Fruit fly (Drosophila melanogaster) whole organism, embryonic: ENCODE measurements around the gene CG3097.

ENCODE experiments used
- BtbVII ChIP-seq: fragments of 200-800 bp; sonication (Bioruptor generic); optimal IDR thresholded peaks from 3 replicates; lab custom pipeline; 2017; ENCODE audit warnings: missing biosample characterization, mild to moderate bottlenecking, missing genetic modification characterization
- CG1024 ChIP-seq: fragments of 200-800 bp; sonication (Bioruptor generic); IDR thresholded peaks from 2 replicates; pipeline ENCODE4 v1.3.6; 2022; ENCODE audit warnings: missing biosample characterization, missing genetic modification characterization
- CG10321 ChIP-seq: fragments of 200-800 bp; sonication (Bioruptor generic); IDR thresholded peaks from 2 replicates; pipeline ENCODE4 v1.3.6; 2022; ENCODE audit warnings: missing biosample characterization, missing genetic modification characterization
- CG11504 ChIP-seq: fragments of 200-800 bp; sonication (Bioruptor generic); optimal IDR thresholded peaks from 3 replicates; lab custom pipeline; 2019; ENCODE audit warnings: missing biosample characterization, mild to moderate bottlenecking, missing genetic modification characterization, moderate library complexity
- CG13123 ChIP-seq: fragments of 200-800 bp; sonication (Bioruptor generic); optimal IDR thresholded peaks from 2 replicates; lab custom pipeline; 2016; ENCODE audit warnings: missing biosample characterization, missing genetic modification characterization
- CG15011 ChIP-seq: fragments of 200-800 bp; sonication (Bioruptor generic); optimal IDR thresholded peaks from 3 replicates; lab custom pipeline; 2018; ENCODE audit warnings: missing biosample characterization, mild to moderate bottlenecking, missing genetic modification characterization
- CG15073 ChIP-seq: fragments of 200-800 bp; sonication (Bioruptor generic); optimal IDR thresholded peaks from 2 replicates; lab custom pipeline; 2016; ENCODE audit warnings: missing biosample characterization, missing genetic modification characterization
- CG17361 ChIP-seq: fragments of 200-800 bp; sonication (Bioruptor generic); IDR thresholded peaks from 3 replicates; pipeline ENCODE4 v1.3.6; 2022; ENCODE audit warnings: missing biosample characterization, missing genetic modification characterization
- CG1792 ChIP-seq: fragments of 200-800 bp; sonication (Bioruptor generic); optimal IDR thresholded peaks from 2 replicates; lab custom pipeline; 2016; ENCODE audit warnings: missing biosample characterization, missing genetic modification characterization
- CG2199 ChIP-seq: fragments of 200-800 bp; sonication (Bioruptor generic); IDR thresholded peaks from 3 replicates; pipeline ENCODE4 v1.3.6; 2022; ENCODE audit warnings: missing biosample characterization, missing genetic modification characterization
- CG2712 ChIP-seq: fragments of 200-800 bp; optimal IDR thresholded peaks from 3 replicates; lab custom pipeline; 2019; ENCODE audit warnings: missing biosample characterization, mild to moderate bottlenecking, missing genetic modification characterization, moderate library complexity
- CG31441 ChIP-seq: fragments of 200-800 bp; sonication (Bioruptor generic); IDR thresholded peaks from 2 replicates; pipeline ENCODE4 v1.3.6; 2022; ENCODE audit warnings: missing biosample characterization, missing genetic modification characterization
- CG33557 ChIP-seq: fragments of 200-800 bp; sonication (Bioruptor generic); optimal IDR thresholded peaks from 2 replicates; lab custom pipeline; 2019; ENCODE audit warnings: missing biosample characterization, mild to moderate bottlenecking, missing genetic modification characterization, moderate library complexity
- CG34422 ChIP-seq: fragments of 200-800 bp; sonication (Bioruptor generic); IDR thresholded peaks from 3 replicates; pipeline ENCODE4 v1.3.6; 2022; ENCODE audit warnings: missing biosample characterization, missing genetic modification characterization
- CG6765 ChIP-seq: fragments of 200-800 bp; sonication (Bioruptor generic); optimal IDR thresholded peaks from 3 replicates; lab custom pipeline; 2017; ENCODE audit warnings: missing biosample characterization, mild to moderate bottlenecking, missing genetic modification characterization
- CG7357 ChIP-seq: fragments of 200-800 bp; sonication (Bioruptor generic); IDR thresholded peaks from 3 replicates; pipeline ENCODE4 v1.3.6; 2022; ENCODE audit warnings: missing biosample characterization, missing genetic modification characterization
- CG7556 ChIP-seq: fragments of 200-800 bp; sonication (Bioruptor generic); optimal IDR thresholded peaks from 2 replicates; lab custom pipeline; 2017; ENCODE audit warnings: missing biosample characterization, mild to moderate bottlenecking, missing genetic modification characterization
- CG8089 ChIP-seq: fragments of 200-800 bp; sonication (Bioruptor generic); optimal IDR thresholded peaks from 3 replicates; lab custom pipeline; 2016; ENCODE audit warnings: missing biosample characterization, missing genetic modification characterization
- CG9437 ChIP-seq: fragments of 200-800 bp; sonication (Bioruptor generic); optimal IDR thresholded peaks from 2 replicates; lab custom pipeline; 2018; ENCODE audit warnings: missing biosample characterization, mild to moderate bottlenecking, missing genetic modification characterization
- CTCF ChIP-seq: fragments of 200-800 bp; sonication (Bioruptor generic); optimal IDR thresholded peaks from 2 replicates; lab custom pipeline; 2017; ENCODE audit warnings: missing biosample characterization, mild to moderate bottlenecking, missing genetic modification characterization, moderate library complexity
- Dref ChIP-seq: fragments of 200-800 bp; sonication (Bioruptor generic); IDR thresholded peaks from 2 replicates; pipeline ENCODE4 v1.3.6; 2022; ENCODE audit warnings: missing biosample characterization, missing genetic modification characterization
- Elba2 ChIP-seq: fragments of 200-800 bp; sonication (Bioruptor generic); optimal IDR thresholded peaks from 3 replicates; lab custom pipeline; 2016; ENCODE audit warnings: missing biosample characterization, missing genetic modification characterization
- H15 ChIP-seq: fragments of 200-800 bp; sonication (Bioruptor generic); IDR thresholded peaks from 3 replicates; pipeline ENCODE4 v1.3.6; 2022; ENCODE audit warnings: missing biosample characterization, missing genetic modification characterization
- H2.0 ChIP-seq: fragments of 200-800 bp; sonication (Bioruptor generic); IDR thresholded peaks from 2 replicates; pipeline ENCODE4 v1.3.6; 2022; ENCODE audit warnings: missing biosample characterization, missing genetic modification characterization
- HLH4C ChIP-seq: fragments of 200-800 bp; sonication (Bioruptor generic); IDR thresholded peaks from 3 replicates; pipeline ENCODE4 v1.3.6; 2022; ENCODE audit warnings: missing biosample characterization, missing genetic modification characterization; ENCODE audit not compliant: partially characterized antibody
- HmgZ ChIP-seq: fragments of 200-800 bp; sonication (Bioruptor generic); optimal IDR thresholded peaks from 2 replicates; lab custom pipeline; 2018; ENCODE audit warnings: missing biosample characterization, mild to moderate bottlenecking, missing genetic modification characterization
- Xbp1 ChIP-seq: fragments of 200-800 bp; sonication (Bioruptor generic); optimal IDR thresholded peaks from 3 replicates; lab custom pipeline; 2016; ENCODE audit warnings: missing biosample characterization, mild to moderate bottlenecking, missing genetic modification characterization
- Xrp1 ChIP-seq: fragments of 200-800 bp; sonication (Bioruptor generic); IDR thresholded peaks from 2 replicates; pipeline ENCODE4 v1.3.6; 2022; ENCODE audit warnings: missing biosample characterization, missing genetic modification characterization
- abd-A ChIP-seq: fragments of 200-800 bp; sonication (Bioruptor generic); optimal IDR thresholded peaks from 3 replicates; lab custom pipeline; 2019; ENCODE audit warnings: missing biosample characterization, mild to moderate bottlenecking, missing genetic modification characterization, moderate library complexity
- amos ChIP-seq: fragments of 200-800 bp; sonication (Bioruptor generic); IDR thresholded peaks from 2 replicates; pipeline ENCODE4 v1.3.6; 2022; ENCODE audit warnings: missing biosample characterization, missing genetic modification characterization; ENCODE audit not compliant: partially characterized antibody
- caup ChIP-seq: fragments of 200-800 bp; sonication (Bioruptor generic); optimal IDR thresholded peaks from 3 replicates; lab custom pipeline; 2017; ENCODE audit warnings: missing biosample characterization, mild to moderate bottlenecking, missing genetic modification characterization, moderate library complexity; ENCODE audit not compliant: severe bottlenecking
- chn ChIP-seq: fragments of 200-800 bp; sonication (Bioruptor generic); optimal IDR thresholded peaks from 2 replicates; lab custom pipeline; 2016; ENCODE audit warnings: missing biosample characterization, missing genetic modification characterization
- da ChIP-seq: fragments of 200-800 bp; sonication (Bioruptor generic); optimal IDR thresholded peaks from 2 replicates; lab custom pipeline; 2016; ENCODE audit warnings: missing biosample characterization, missing genetic modification characterization
- eve ChIP-seq, 2 experiments: fragments of >200 bp; optimal IDR thresholded peaks; 2 replicates each; lab custom pipeline; 2017; ENCODE audit warnings: missing biosample characterization in 2 of 2, missing genetic modification characterization in 2 of 2
- grau ChIP-seq: fragments of 200-800 bp; optimal IDR thresholded peaks from 3 replicates; lab custom pipeline; 2019; ENCODE audit warnings: missing biosample characterization, mild to moderate bottlenecking, missing genetic modification characterization, moderate library complexity
- hth ChIP-seq: fragments of >200 bp; optimal IDR thresholded peaks from 2 replicates; lab custom pipeline; 2017; ENCODE audit warnings: inconsistent platforms
- pan ChIP-seq, 4 experiments: fragments of >200 bp in 3 of 4; fragments of 200-800 bp in 1 of 4; sonication (Bioruptor generic) in 1 of 4; optimal IDR thresholded peaks in 3 of 4; IDR thresholded peaks in 1 of 4; 2 replicates each; pipeline versions ENCODE4 v1.3.6 to Lab custom; 2017 to 2022; ENCODE audit warnings: missing biosample characterization in 2 of 4, missing genetic modification characterization in 2 of 4, mixed read lengths in 1 of 4
- pb ChIP-seq: fragments of 200-800 bp; sonication (Bioruptor generic); optimal IDR thresholded peaks from 3 replicates; lab custom pipeline; 2016; ENCODE audit warnings: missing biosample characterization, missing genetic modification characterization
- pho ChIP-seq: fragments of 200-800 bp; sonication (Bioruptor generic); optimal IDR thresholded peaks from 2 replicates; lab custom pipeline; 2016; ENCODE audit warnings: missing biosample characterization, missing genetic modification characterization
- phol ChIP-seq: fragments of 200-800 bp; sonication (Bioruptor generic); optimal IDR thresholded peaks from 3 replicates; lab custom pipeline; 2018; ENCODE audit warnings: missing biosample characterization, mild to moderate bottlenecking, missing genetic modification characterization, moderate library complexity
- prd ChIP-seq, 3 experiments: fragments of >200 bp in 2 of 3; fragments of 200-800 bp in 1 of 3; sonication (Bioruptor generic) in 1 of 3; optimal IDR thresholded peaks in 2 of 3; IDR thresholded peaks in 1 of 3; 2 replicates in 2 of 3; 3 replicates in 1 of 3; pipeline versions ENCODE4 v1.3.6 to Lab custom; 2017 to 2022; ENCODE audit warnings: missing biosample characterization in 1 of 3, missing genetic modification characterization in 1 of 3
- rib ChIP-seq: fragments of 200-800 bp; sonication (Bioruptor generic); IDR thresholded peaks from 2 replicates; pipeline ENCODE4 v1.3.6; 2022; ENCODE audit warnings: missing biosample characterization, missing genetic modification characterization
- sd ChIP-seq: fragments of 200-800 bp; sonication (Bioruptor generic); optimal IDR thresholded peaks from 3 replicates; lab custom pipeline; 2018; ENCODE audit warnings: missing biosample characterization, mild to moderate bottlenecking, missing genetic modification characterization, moderate library complexity
- sens ChIP-seq: fragments of 200-800 bp; sonication (Bioruptor generic); peaks from one replicate; lab custom pipeline; 2016; ENCODE audit warnings: missing biosample characterization, missing genetic modification characterization
- tgo ChIP-seq: fragments of 200-800 bp; sonication (Bioruptor generic); IDR thresholded peaks from 3 replicates; pipeline ENCODE4 v1.3.6; 2022; ENCODE audit warnings: missing biosample characterization, missing genetic modification characterization
- zfh1 ChIP-seq: fragments of 200-800 bp; sonication (Bioruptor generic); IDR thresholded peaks from 3 replicates; pipeline ENCODE4 v1.3.6; 2022; ENCODE audit warnings: missing biosample characterization, missing genetic modification characterization

CG3097 gene

DNA sequence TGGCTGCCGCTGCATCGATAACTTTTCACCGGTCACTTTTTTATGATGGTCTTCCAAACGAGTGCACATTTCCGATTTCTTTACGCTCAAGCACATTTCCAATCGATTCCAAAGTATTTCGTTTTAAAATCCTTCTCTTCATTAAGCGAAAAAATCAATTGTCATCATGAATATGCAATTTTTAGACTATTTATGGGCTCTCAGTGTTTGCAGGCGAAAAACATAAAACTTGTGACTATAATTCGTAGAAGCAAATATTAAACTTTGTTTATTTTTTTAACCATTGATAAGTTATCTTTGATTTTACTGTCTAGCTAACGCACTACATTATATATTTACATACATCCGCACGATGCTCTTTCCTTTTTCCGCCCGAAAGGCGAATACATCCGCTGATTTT is 38.1 kb upstream of the CG3097 start, which contains the start of gene Prosbeta2R1 (continued):
- TF ChIP-seq CG11504 (tag; lab: Kevin White, UChicago) (no peak), CG8089 (GFP tag; lab: Kevin White, UChicago) (no peak), Elba2 (GFP tag; lab: Kevin White, UChicago) (no peak), grau (tag; lab: Kevin White, UChicago) (no peak), da (GFP tag; lab: Kevin White, UChicago) (no peak)

DNA sequence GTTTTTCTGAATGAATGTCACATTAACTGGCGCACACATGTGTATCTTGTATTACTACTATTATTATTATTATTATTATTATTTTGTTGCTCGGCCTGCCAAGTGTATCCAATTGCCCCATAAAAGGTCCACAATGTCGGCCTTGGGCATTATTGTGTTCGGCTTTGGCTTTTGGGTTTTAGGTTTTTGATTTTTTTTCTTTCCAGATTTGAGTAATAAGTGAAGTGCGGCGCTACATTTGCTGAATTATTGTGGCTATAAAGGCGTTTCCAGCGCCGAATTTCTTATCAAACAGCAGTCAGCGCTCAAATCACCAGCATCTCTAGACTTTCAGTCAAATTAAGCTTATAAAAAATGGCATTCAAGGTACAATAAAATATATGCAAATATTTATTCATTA is 33.8 kb upstream of the CG3097 start, which contains the start of gene Cpr5C:
Gene Cpr5C, plus strand, starts transcription at position 301 of the 400 bp plus-strand sequence.
- TF ChIP-seq HLH4C (GFP tag; lab: Robert Waterston, UW) (no peak), CG15011 (GFP tag; lab: Kevin White, UChicago) (no peak), CG6765 (no peak), CTCF (GFP tag; lab: Kevin White, UChicago) (no peak), CG2199 (no peak), amos (no peak), caup (GFP tag; lab: Kevin White, UChicago) (no peak), phol (tag; lab: Kevin White, UChicago) (no peak), CG34422 (GFP tag; lab: Robert Waterston, UW) (no peak), CG7357 (GFP tag; lab: Robert Waterston, UW) (no peak), CG1792 (GFP tag; lab: Kevin White, UChicago) (no peak), Dref (GFP tag; lab: Robert Waterston, UW) (no peak), sd (tag; lab: Kevin White, UChicago) (no peak), CG1024 (no peak), hth (no peak), HmgZ (tag; lab: Kevin White, UChicago) (no peak)

DNA sequence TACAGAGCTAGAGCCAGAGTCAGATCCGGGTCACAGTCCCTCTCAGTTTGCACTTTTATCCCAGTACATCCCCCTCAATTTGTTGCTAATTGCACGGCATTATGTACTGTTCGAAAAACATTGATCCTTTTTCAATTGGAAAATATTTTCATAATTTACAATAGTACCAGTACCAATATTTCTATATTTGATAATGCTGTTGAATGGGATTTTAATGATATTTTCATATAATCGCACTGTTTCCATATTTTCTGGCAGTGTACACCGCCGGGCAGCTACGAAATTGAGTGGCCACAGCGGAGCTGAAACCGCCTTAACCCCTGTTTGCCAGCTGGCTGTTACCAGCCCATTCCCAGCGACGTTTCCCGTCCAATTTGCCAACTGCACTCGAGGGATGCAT is 30.1 kb upstream of the CG3097 start:
- no peak for TF ChIP-seq CG10321 (GFP tag; lab: Robert Waterston, UW)
- peak; percentile 72 for TF ChIP-seq sens (GFP tag; lab: Kevin White, UChicago)
- no peak for TF ChIP-seq CG15073 (GFP tag; lab: Kevin White, UChicago)
- TF ChIP-seq abd-A (tag; lab: Kevin White, UChicago): no peak
- TF ChIP-seq pan (optimal IDR thresholded peaks at IDR 0.05; lab: Kevin White, UChicago): no peak
- TF ChIP-seq pan (GFP tag; optimal IDR thresholded peaks at IDR 0.05 in 1 of 2, IDR thresholded peaks at IDR 0.05 in 1 of 2): no peak
- TF ChIP-seq Xrp1 (GFP tag; lab: Robert Waterston, UW): peak; percentile 15; the same call in 1 of the 2 replicates
- no peak for TF ChIP-seq CG13123 (GFP tag; lab: Kevin White, UChicago)
- no peak for TF ChIP-seq H2.0 (GFP tag; lab: Robert Waterston, UW)
- no peak for TF ChIP-seq BtbVII
- 0 out of 3 replicates have a peak, but pooled peaks have one; percentile 20 for TF ChIP-seq zfh1
- no peak for TF ChIP-seq prd (optimal IDR thresholded peaks at IDR 0.05; lab: Kevin White, UChicago)
- TF ChIP-seq prd (GFP tag; IDR thresholded peaks at IDR 0.05; lab: Robert Waterston, UW): peak; percentile 13; the same call in 1 of the 3 replicates
- peak; percentile 5 for TF ChIP-seq CG2712 (tag; lab: Kevin White, UChicago)

DNA sequence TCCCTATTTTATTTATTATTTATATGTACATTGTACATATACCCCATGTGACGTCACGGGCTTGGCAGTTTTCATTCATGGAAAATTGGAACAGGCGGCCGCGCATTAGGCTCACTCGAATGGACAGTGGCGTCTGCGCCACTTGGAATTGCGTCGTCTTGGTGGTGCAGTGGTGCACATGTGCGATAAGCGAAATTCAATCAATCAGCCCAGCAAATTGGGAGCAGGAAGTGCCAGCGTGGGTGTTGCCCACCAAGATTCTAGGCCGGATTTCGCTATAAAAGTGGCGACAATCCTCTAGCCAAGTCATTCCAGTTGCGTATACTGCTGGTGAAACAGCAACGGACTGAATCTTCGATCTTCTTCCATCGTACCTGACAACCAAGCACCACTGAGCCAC is 21.3 kb upstream of the CG3097 start, which contains the start of gene CG12239:
Gene CG12239, plus strand, starts transcription at position 301 of the 400 bp plus-strand sequence.
- TF ChIP-seq tgo (no peak), Xbp1 (no peak), pb (GFP tag; lab: Kevin White, UChicago) (no peak), rib (no peak), CG17361 (GFP tag; lab: Robert Waterston, UW) (no peak), CG33557 (no peak), eve (GFP tag; optimal IDR thresholded peaks at IDR 0.05; lab: Kevin White, UChicago) (no peak), CG31441 (GFP tag; lab: Robert Waterston, UW) (no peak), H15 (GFP tag; lab: Robert Waterston, UW) (no peak), CG7556 (GFP tag; lab: Kevin White, UChicago) (no peak), CG9437 (GFP tag; lab: Kevin White, UChicago) (no peak), chn (GFP tag; lab: Kevin White, UChicago) (no peak), pho (GFP tag; lab: Kevin White, UChicago) (no peak)
